Fruit fly (Drosophila melanogaster) whole organism, embryonic: ENCODE measurements around the gene bys.

Source experiments
- Ada2b ChIP-seq: fragments of 200-800 bp; sonication (Bioruptor generic); IDR thresholded peaks from 2 replicates; pipeline ENCODE4 v1.3.6; 2022; ENCODE audit warnings: missing biosample characterization, missing genetic modification characterization
- Atf-2 ChIP-seq: fragments of 200-800 bp; sonication (Bioruptor generic); optimal IDR thresholded peaks from 2 replicates; lab custom pipeline; 2016; ENCODE audit warnings: missing biosample characterization, missing genetic modification characterization
- Atf3 ChIP-seq: fragments of 200-800 bp; sonication (Bioruptor generic); optimal IDR thresholded peaks from 3 replicates; lab custom pipeline; 2016; ENCODE audit warnings: missing biosample characterization, missing genetic modification characterization
- CG10321 ChIP-seq: fragments of 200-800 bp; sonication (Bioruptor generic); IDR thresholded peaks from 2 replicates; pipeline ENCODE4 v1.3.6; 2022; ENCODE audit warnings: missing biosample characterization, missing genetic modification characterization
- CG10543 ChIP-seq: fragments of 200-800 bp; sonication (Bioruptor generic); optimal IDR thresholded peaks from 3 replicates; lab custom pipeline; 2017; ENCODE audit warnings: missing biosample characterization, mild to moderate bottlenecking, missing genetic modification characterization, moderate library complexity
- CG11456 ChIP-seq: fragments of 200-800 bp; sonication (Bioruptor generic); IDR thresholded peaks from 3 replicates; pipeline ENCODE4 v1.3.6; 2022; ENCODE audit warnings: missing biosample characterization, missing genetic modification characterization
- CG12219 ChIP-seq: fragments of 200-800 bp; sonication (Bioruptor generic); optimal IDR thresholded peaks from 3 replicates; lab custom pipeline; 2018; ENCODE audit warnings: missing biosample characterization, mild to moderate bottlenecking, missing genetic modification characterization
- CG12391 ChIP-seq: fragments of 200-800 bp; sonication (Bioruptor generic); optimal IDR thresholded peaks from 3 replicates; lab custom pipeline; 2018; ENCODE audit warnings: missing biosample characterization, mild to moderate bottlenecking, missing genetic modification characterization, moderate library complexity
- CG15011 ChIP-seq: fragments of 200-800 bp; sonication (Bioruptor generic); optimal IDR thresholded peaks from 3 replicates; lab custom pipeline; 2018; ENCODE audit warnings: missing biosample characterization, mild to moderate bottlenecking, missing genetic modification characterization
- CG15696 ChIP-seq: fragments of 200-800 bp; sonication (Bioruptor generic); optimal IDR thresholded peaks from 2 replicates; lab custom pipeline; 2019; ENCODE audit warnings: missing biosample characterization, mild to moderate bottlenecking, missing genetic modification characterization, moderate library complexity
- CG1647 ChIP-seq: fragments of 200-800 bp; sonication (Bioruptor generic); optimal IDR thresholded peaks from 3 replicates; lab custom pipeline; 2016; ENCODE audit warnings: missing biosample characterization, missing genetic modification characterization
- CG16779 ChIP-seq: fragments of 200-800 bp; sonication (Bioruptor generic); IDR thresholded peaks from 2 replicates; pipeline ENCODE4 v1.3.6; 2022; ENCODE audit warnings: missing biosample characterization, missing genetic modification characterization
- CG17385 ChIP-seq: fragments of 200-800 bp; sonication (Bioruptor generic); optimal IDR thresholded peaks from 3 replicates; lab custom pipeline; 2018; ENCODE audit warnings: missing biosample characterization, mild to moderate bottlenecking, missing genetic modification characterization
- CG17912 ChIP-seq: fragments of 200-800 bp; sonication (Bioruptor generic); optimal IDR thresholded peaks from 2 replicates; lab custom pipeline; 2018; ENCODE audit warnings: missing biosample characterization, mild to moderate bottlenecking, missing genetic modification characterization
- CG2199 ChIP-seq: fragments of 200-800 bp; sonication (Bioruptor generic); IDR thresholded peaks from 3 replicates; pipeline ENCODE4 v1.3.6; 2022; ENCODE audit warnings: missing biosample characterization, missing genetic modification characterization
- CG32767 ChIP-seq: fragments of 200-800 bp; sonication (Bioruptor generic); IDR thresholded peaks from 2 replicates; pipeline ENCODE4 v1.3.6; 2022; ENCODE audit warnings: missing biosample characterization, missing genetic modification characterization
- CG33557 ChIP-seq: fragments of 200-800 bp; sonication (Bioruptor generic); optimal IDR thresholded peaks from 2 replicates; lab custom pipeline; 2019; ENCODE audit warnings: missing biosample characterization, mild to moderate bottlenecking, missing genetic modification characterization, moderate library complexity
- CG5953 ChIP-seq: fragments of 200-800 bp; sonication (Bioruptor generic); IDR thresholded peaks from 2 replicates; pipeline ENCODE4 v1.3.6; 2022; ENCODE audit warnings: missing biosample characterization, missing genetic modification characterization
- CG6654 ChIP-seq: fragments of 200-800 bp; sonication (Bioruptor generic); optimal IDR thresholded peaks from 2 replicates; lab custom pipeline; 2017; ENCODE audit warnings: missing biosample characterization, mild to moderate bottlenecking, missing genetic modification characterization
- CG9727 ChIP-seq: fragments of 200-800 bp; sonication (Bioruptor generic); optimal IDR thresholded peaks from 3 replicates; lab custom pipeline; 2017; ENCODE audit warnings: missing biosample characterization, mild to moderate bottlenecking, missing genetic modification characterization
- CoRest ChIP-seq: fragments of 200-800 bp; sonication (Bioruptor generic); optimal IDR thresholded peaks from 3 replicates; lab custom pipeline; 2018; ENCODE audit warnings: missing biosample characterization, mild to moderate bottlenecking, missing genetic modification characterization, moderate library complexity
- Dad ChIP-seq: fragments of 200-800 bp; sonication (Bioruptor generic); optimal IDR thresholded peaks from 3 replicates; lab custom pipeline; 2016; ENCODE audit warnings: missing biosample characterization, missing genetic modification characterization
- Doc3 ChIP-seq: fragments of 200-800 bp; sonication (Bioruptor generic); IDR thresholded peaks from 3 replicates; pipeline ENCODE4 v1.3.6; 2022; ENCODE audit warnings: missing biosample characterization, missing genetic modification characterization; ENCODE audit not compliant: partially characterized antibody
- Ets97D ChIP-seq: fragments of 200-800 bp; sonication (Bioruptor generic); optimal IDR thresholded peaks from 3 replicates; lab custom pipeline; 2016; ENCODE audit warnings: missing biosample characterization, missing genetic modification characterization
- Fer2 ChIP-seq: fragments of 200-800 bp; sonication (Bioruptor generic); optimal IDR thresholded peaks from 2 replicates; lab custom pipeline; 2018; ENCODE audit warnings: missing biosample characterization, mild to moderate bottlenecking, missing genetic modification characterization, moderate library complexity
- H2.0 ChIP-seq: fragments of 200-800 bp; sonication (Bioruptor generic); IDR thresholded peaks from 2 replicates; pipeline ENCODE4 v1.3.6; 2022; ENCODE audit warnings: missing biosample characterization, missing genetic modification characterization
- Jarid2 ChIP-seq: fragments of 200-800 bp; sonication (Bioruptor generic); optimal IDR thresholded peaks from 3 replicates; lab custom pipeline; 2017; ENCODE audit warnings: mild to moderate bottlenecking, missing biosample characterization, missing genetic modification reagents, missing genetic modification characterization
- Kr ChIP-seq: fragments of 200-800 bp; sonication (Bioruptor generic); optimal IDR thresholded peaks from 2 replicates; lab custom pipeline; 2017; ENCODE audit warnings: missing biosample characterization, mild to moderate bottlenecking, missing genetic modification characterization
- Nf-YA ChIP-seq: fragments of 200-800 bp; sonication (Bioruptor generic); IDR thresholded peaks from 2 replicates; pipeline ENCODE4 v1.3.6; 2022; ENCODE audit warnings: missing biosample characterization, missing genetic modification characterization
- Nf-YB ChIP-seq: fragments of 200-800 bp; sonication (Bioruptor generic); optimal IDR thresholded peaks from 3 replicates; lab custom pipeline; 2019; ENCODE audit warnings: missing biosample characterization, mild to moderate bottlenecking, missing genetic modification characterization, moderate library complexity
- Pdp1 ChIP-seq, 2 experiments: fragments of 200-800 bp; sonication (Bioruptor generic); optimal IDR thresholded peaks; 3 replicates each; lab custom pipeline; 2016; ENCODE audit warnings: missing biosample characterization in 2 of 2, missing genetic modification characterization in 2 of 2, mild to moderate bottlenecking in 1 of 2, moderate library complexity in 1 of 2
- ac ChIP-seq: fragments of 200-800 bp; sonication (Bioruptor generic); optimal IDR thresholded peaks from 3 replicates; lab custom pipeline; 2017; ENCODE audit warnings: missing biosample characterization, mild to moderate bottlenecking, missing genetic modification characterization
- dm ChIP-seq: fragments of 200-800 bp; sonication (Bioruptor generic); optimal IDR thresholded peaks from 3 replicates; lab custom pipeline; 2016; ENCODE audit warnings: missing biosample characterization, missing genetic modification characterization
- exex ChIP-seq: fragments of 200-800 bp; sonication (Bioruptor generic); optimal IDR thresholded peaks from 4 replicates; lab custom pipeline; 2018; ENCODE audit warnings: missing biosample characterization, mild to moderate bottlenecking, missing genetic modification characterization, moderate library complexity
- ham ChIP-seq: fragments of 200-800 bp; sonication (Bioruptor generic); IDR thresholded peaks from 2 replicates; pipeline ENCODE4 v1.3.6; 2022; ENCODE audit warnings: missing biosample characterization, missing genetic modification characterization
- hkb ChIP-seq, 2 experiments: fragments of 200-800 bp in 1 of 2; fragments of >200 bp in 1 of 2; sonication (Bioruptor generic) in 1 of 2; IDR thresholded peaks in 1 of 2; optimal IDR thresholded peaks in 1 of 2; 2 replicates each; pipeline versions ENCODE4 v1.3.6 to Lab custom; 2017 to 2022; ENCODE audit warnings: missing biosample characterization in 1 of 2, missing genetic modification characterization in 1 of 2
- inv ChIP-seq: fragments of 200-800 bp; sonication (Bioruptor generic); IDR thresholded peaks from 2 replicates; pipeline ENCODE4 v1.3.6; 2022; ENCODE audit warnings: missing biosample characterization, missing genetic modification characterization; ENCODE audit not compliant: partially characterized antibody
- ken ChIP-seq: fragments of 200-800 bp; sonication (Bioruptor generic); IDR thresholded peaks from 3 replicates; pipeline ENCODE4 v1.3.6; 2022; ENCODE audit warnings: missing biosample characterization, missing genetic modification characterization
- luna ChIP-seq: fragments of 200-800 bp; sonication (Bioruptor generic); optimal IDR thresholded peaks from 2 replicates; lab custom pipeline; 2016; ENCODE audit warnings: missing biosample characterization, missing genetic modification characterization
- mam ChIP-seq: fragments of 200-800 bp; sonication (Bioruptor generic); optimal IDR thresholded peaks from 3 replicates; lab custom pipeline; 2016; ENCODE audit warnings: missing biosample characterization, missing genetic modification characterization
- nmo ChIP-seq: fragments of 200-800 bp; sonication (Bioruptor generic); optimal IDR thresholded peaks from 2 replicates; lab custom pipeline; 2018; ENCODE audit warnings: missing biosample characterization, mild to moderate bottlenecking, missing genetic modification characterization, moderate library complexity
- p53 ChIP-seq: fragments of 200-800 bp; sonication (Bioruptor generic); optimal IDR thresholded peaks from 2 replicates; lab custom pipeline; 2016; ENCODE audit warnings: missing biosample characterization, missing genetic modification characterization
- pros ChIP-seq: fragments of 200-800 bp; sonication (Bioruptor generic); optimal IDR thresholded peaks from 3 replicates; lab custom pipeline; 2019; ENCODE audit warnings: missing biosample characterization, mild to moderate bottlenecking, missing genetic modification characterization, moderate library complexity
- ranshi ChIP-seq: fragments of 200-800 bp; sonication (Bioruptor generic); IDR thresholded peaks from 2 replicates; pipeline ENCODE4 v1.3.6; 2022; ENCODE audit warnings: missing biosample characterization, missing genetic modification characterization
- run ChIP-seq: fragments of 200-800 bp; sonication (Bioruptor generic); optimal IDR thresholded peaks from 3 replicates; lab custom pipeline; 2018; ENCODE audit warnings: missing biosample characterization, mild to moderate bottlenecking, missing genetic modification characterization
- sc ChIP-seq, 3 experiments: fragments of >200 bp in 2 of 3; fragments of 200-800 bp in 1 of 3; sonication (Bioruptor generic) in 1 of 3; optimal IDR thresholded peaks; 2 replicates in 2 of 3; 3 replicates in 1 of 3; lab custom pipeline; 2017; ENCODE audit warnings: mild to moderate bottlenecking in 1 of 3, missing biosample characterization in 1 of 3, missing genetic modification characterization in 1 of 3, missing genetic modification reagents in 1 of 3
- sob ChIP-seq: fragments of 200-800 bp; sonication (Bioruptor generic); IDR thresholded peaks from 2 replicates; pipeline ENCODE4 v1.3.6; 2022; ENCODE audit warnings: missing biosample characterization, missing genetic modification characterization
- sqz ChIP-seq: fragments of 200-800 bp; sonication (Bioruptor generic); optimal IDR thresholded peaks from 3 replicates; lab custom pipeline; 2018; ENCODE audit warnings: missing biosample characterization, mild to moderate bottlenecking, missing genetic modification characterization
- tin ChIP-seq: fragments of 200-800 bp; sonication (Bioruptor generic); optimal IDR thresholded peaks from 3 replicates; lab custom pipeline; 2016; ENCODE audit warnings: missing biosample characterization, missing genetic modification characterization
- wek ChIP-seq: fragments of 200-800 bp; sonication (Bioruptor generic); optimal IDR thresholded peaks from 3 replicates; lab custom pipeline; 2018; ENCODE audit warnings: missing biosample characterization, mild to moderate bottlenecking, missing genetic modification characterization, moderate library complexity

bys gene

DNA sequence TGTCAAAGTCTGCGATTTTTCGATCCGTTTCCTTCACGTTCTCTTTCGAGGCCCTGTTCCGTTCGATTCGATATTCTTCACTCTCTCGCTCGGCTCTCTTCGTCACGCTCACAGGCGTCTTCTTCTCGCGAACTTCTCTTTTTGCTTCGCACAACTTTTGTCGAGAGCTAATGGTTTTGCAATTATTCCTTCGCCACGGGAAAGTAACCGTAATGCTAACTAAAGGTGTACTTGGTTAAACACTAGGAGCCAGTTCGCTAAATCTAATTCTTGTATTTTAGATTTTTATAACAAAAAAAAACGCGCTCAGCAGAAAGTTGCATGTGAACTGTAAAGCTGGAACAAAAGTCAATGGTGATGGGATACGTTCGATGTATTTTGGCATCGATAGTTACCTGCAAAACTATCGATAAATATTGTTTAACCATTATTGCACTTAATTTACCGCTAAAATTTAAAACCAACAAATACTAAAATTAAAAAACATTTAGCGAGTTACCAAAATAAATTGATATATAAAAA, 29.4 kb downstream of the bys start, which contains the start of gene mahe (continued):
- TF ChIP-seq CG9727 (GFP tag; lab: Kevin White, UChicago) (no peak), p53 (GFP tag; lab: Kevin White, UChicago) (no peak), Nf-YB (no peak), sob (GFP tag; lab: Robert Waterston, UW) (no peak), ken (no peak), CG17912 (GFP tag; lab: Kevin White, UChicago) (no peak), dm (no peak), H2.0 (GFP tag; lab: Robert Waterston, UW) (no peak), Nf-YA (GFP tag; lab: Robert Waterston, UW) (no peak), exex (tag; lab: Kevin White, UChicago) (no peak), CG32767 (GFP tag; lab: Robert Waterston, UW) (no peak), hkb (optimal IDR thresholded peaks at IDR 0.05; lab: Kevin White, UChicago) (no peak), hkb (GFP tag; IDR thresholded peaks at IDR 0.05; lab: Robert Waterston, UW) (no peak), Doc3 (GFP tag; lab: Robert Waterston, UW) (peak; percentile 71), CG2199 (GFP tag; lab: Robert Waterston, UW) (no peak), CG15696 (tag; lab: Kevin White, UChicago) (no peak), CG10543 (no peak), Atf3 (GFP tag; lab: Kevin White, UChicago) (no peak), tin (GFP tag; lab: Kevin White, UChicago) (no peak), Ets97D (GFP tag; lab: Kevin White, UChicago) (peak; percentile 21), CG6654 (GFP tag; lab: Kevin White, UChicago) (no peak), Atf-2 (no peak), CG5953 (no peak), ranshi (GFP tag; lab: Robert Waterston, UW) (no peak), ac (no peak), luna (GFP tag; lab: Kevin White, UChicago) (no peak), CG11456 (GFP tag; lab: Robert Waterston, UW) (no peak), run (tag; lab: Kevin White, UChicago) (no peak), CG16779 (no peak), Jarid2 (GFP tag; lab: Kevin White, UChicago) (no peak), mam (no peak), CG12219 (GFP tag; lab: Kevin White, UChicago) (no peak), CG33557 (no peak), inv (GFP tag; lab: Robert Waterston, UW) (peak; percentile 74), sqz (GFP tag; lab: Kevin White, UChicago) (peak; percentile 48), Pdp1 (GFP tag; optimal IDR thresholded peaks at IDR 0.05; lab: Kevin White, UChicago) (peak in 1 of 2 experiments; percentile 14), wek (GFP tag; lab: Kevin White, UChicago) (no peak), Fer2 (no peak), CG17385 (peak; percentile 49), ham (GFP tag; lab: Robert Waterston, UW) (no peak), Kr (GFP tag; lab: Kevin White, UChicago) (no peak), CG1647 (no peak), CoRest (no peak), Ada2b (GFP tag; lab: Robert Waterston, UW) (no peak), sc (optimal IDR thresholded peaks at IDR 0.05; lab: Kevin White, UChicago) (no peak), sc (GFP tag; optimal IDR thresholded peaks at IDR 0.05; lab: Kevin White, UChicago) (no peak), pros (GFP tag; lab: Kevin White, UChicago) (peak; percentile 46), CG15011 (GFP tag; lab: Kevin White, UChicago) (no peak), CG12391 (tag; lab: Kevin White, UChicago) (peak; percentile 11), nmo (GFP tag; lab: Kevin White, UChicago) (no peak), Dad (GFP tag; lab: Kevin White, UChicago) (no peak), CG10321 (no peak)
